Fruit fly (Drosophila melanogaster) whole organism, pupa: Measurements from ENCODE around the gene CG9922.

Experiments
- CG14655 ChIP-seq: fragments of 200-800 bp; sonication (Bioruptor generic); optimal IDR thresholded peaks from 3 replicates; lab custom pipeline; 2017; ENCODE audit warnings: mild to moderate bottlenecking, missing biosample characterization, missing genetic modification reagents, missing genetic modification characterization
- CG17806 ChIP-seq: fragments of 200-800 bp; sonication (Bioruptor generic); optimal IDR thresholded peaks from 2 replicates; lab custom pipeline; 2018; ENCODE audit warnings: missing biosample characterization, mild to moderate bottlenecking, missing genetic modification characterization, moderate library complexity
- CG32121 ChIP-seq: fragments of 200-800 bp; sonication (Bioruptor generic); IDR thresholded peaks from 2 replicates; pipeline ENCODE4 v1.3.6; 2022; ENCODE audit warnings: missing biosample characterization, missing genetic modification characterization
- CG34367 ChIP-seq: fragments of 200-800 bp; sonication (Bioruptor generic); optimal IDR thresholded peaks from 2 replicates; lab custom pipeline; 2018; ENCODE audit warnings: missing biosample characterization, mild to moderate bottlenecking, missing genetic modification characterization
- CG4496 ChIP-seq: fragments of 200-800 bp; sonication (Bioruptor generic); IDR thresholded peaks from 3 replicates; pipeline ENCODE4 v1.3.6; 2022; ENCODE audit warnings: missing biosample characterization, missing genetic modification characterization
- CG8159 ChIP-seq: fragments of 200-800 bp; sonication (Bioruptor generic); optimal IDR thresholded peaks from 3 replicates; lab custom pipeline; 2018; ENCODE audit warnings: missing biosample characterization, mild to moderate bottlenecking, missing genetic modification characterization, moderate library complexity
- CG8301 ChIP-seq: fragments of 200-800 bp; sonication (Bioruptor generic); optimal IDR thresholded peaks from 2 replicates; lab custom pipeline; 2018; ENCODE audit warnings: missing biosample characterization, mild to moderate bottlenecking, missing genetic modification characterization
- CG9948 ChIP-seq: fragments of 200-800 bp; sonication (Bioruptor generic); optimal IDR thresholded peaks from 2 replicates; lab custom pipeline; 2018; ENCODE audit warnings: missing biosample characterization, mild to moderate bottlenecking, missing genetic modification characterization, moderate library complexity
- EcR ChIP-seq: fragments of 200-800 bp; sonication (Bioruptor generic); optimal IDR thresholded peaks from 3 replicates; lab custom pipeline; 2019; ENCODE audit warnings: missing biosample characterization, missing genetic modification characterization, mild to moderate bottlenecking, moderate library complexity, missing genetic modification reagents
- Ets98B ChIP-seq: fragments of 200-800 bp; sonication (Bioruptor generic); IDR thresholded peaks from 2 replicates; pipeline ENCODE4 v1.3.6; 2022; ENCODE audit warnings: missing biosample characterization, missing genetic modification characterization
- Pif1B ChIP-seq: fragments of 200-800 bp; sonication (Bioruptor generic); optimal IDR thresholded peaks from 3 replicates; lab custom pipeline; 2016; ENCODE audit warnings: missing biosample characterization, missing genetic modification characterization
- Snoo ChIP-seq: fragments of 200-800 bp; sonication (Bioruptor generic); optimal IDR thresholded peaks from 3 replicates; lab custom pipeline; 2017; ENCODE audit warnings: missing biosample characterization, mild to moderate bottlenecking, missing genetic modification characterization, inconsistent platforms
- gl ChIP-seq: fragments of 200-800 bp; sonication (Bioruptor generic); optimal IDR thresholded peaks from 2 replicates; lab custom pipeline; 2018; ENCODE audit warnings: missing biosample characterization, mild to moderate bottlenecking, missing genetic modification characterization

- TF ChIP-seq Pif1B (GFP tag; lab: Kevin White, UChicago) (no peak), CG32121 (no peak), CG8301 (no peak), CG4496 (no peak), CG34367 (tag; lab: Kevin White, UChicago) (no peak), CG14655 (no peak), gl (tag; lab: Kevin White, UChicago) (no peak), Ets98B (GFP tag; lab: Robert Waterston, UW) (no peak), EcR (no peak), CG9948 (tag; lab: Kevin White, UChicago) (no peak), Snoo (tag; lab: Kevin White, UChicago) (no peak), CG8159 (tag; lab: Kevin White, UChicago) (no peak), CG17806 (no peak)
These were observed 16.7 kb downstream of the CG9922 start for dm6 chr3R:14019407-14020050.
